Fruit fly (Drosophila melanogaster) Kc167 (cell line): Measurements from ENCODE around the gene Mettl3.

ENCODE experiments used
- Myc ChIP-seq: fragments of >200 bp; optimal IDR thresholded peaks from 2 replicates; lab custom pipeline; 2017; ENCODE audit warnings: missing external identifiers
- Sin3A ChIP-seq: fragments of >200 bp; optimal IDR thresholded peaks from 2 replicates; lab custom pipeline; 2018; ENCODE audit warnings: missing external identifiers
- h ChIP-seq: fragments of >200 bp; optimal IDR thresholded peaks from 3 replicates; lab custom pipeline; 2018; ENCODE audit warnings: missing external identifiers
- insv ChIP-seq: fragments of >200 bp; optimal IDR thresholded peaks from 3 replicates; lab custom pipeline; 2018; ENCODE audit warnings: missing external identifiers
- psq ChIP-seq: fragments of >200 bp; optimal IDR thresholded peaks from 2 replicates; lab custom pipeline; 2017; ENCODE audit warnings: missing external identifiers
- ttk ChIP-seq: sonication (Bioruptor generic); optimal IDR thresholded peaks from 2 replicates; lab custom pipeline; 2017; ENCODE audit warnings: missing external identifiers

The Mettl3 gene

dm6 chr3R:24031825-24032523, at the start of gene Mettl3, which contains the start of gene KrT95D:
Gene Mettl3 (plus strand): TSS chr3R:24032157.
Gene KrT95D (minus strand): TSS chr3R:24031827.
- TF ChIP-seq h (lab: Kevin White, UChicago): no peak
- TF ChIP-seq Sin3A (lab: Kevin White, UChicago): peak; percentile 68

- TF ChIP-seq Sin3A (lab: Kevin White, UChicago) (no peak), psq (lab: Kevin White, UChicago) (no peak), Myc (lab: Kevin White, UChicago) (no peak), h (lab: Kevin White, UChicago) (no peak), ttk (no peak), insv (lab: Kevin White, UChicago) (no peak)
These were observed 45.5 kb upstream of the Mettl3 start, which contains the start of the genes CG13603 and CG5902 for dm6 chr3R:23986479-23986930. Gene CG13603 (minus strand): TSS chr3R:23986569. Gene CG5902 (plus strand): TSS chr3R:23986642.

DNA sequence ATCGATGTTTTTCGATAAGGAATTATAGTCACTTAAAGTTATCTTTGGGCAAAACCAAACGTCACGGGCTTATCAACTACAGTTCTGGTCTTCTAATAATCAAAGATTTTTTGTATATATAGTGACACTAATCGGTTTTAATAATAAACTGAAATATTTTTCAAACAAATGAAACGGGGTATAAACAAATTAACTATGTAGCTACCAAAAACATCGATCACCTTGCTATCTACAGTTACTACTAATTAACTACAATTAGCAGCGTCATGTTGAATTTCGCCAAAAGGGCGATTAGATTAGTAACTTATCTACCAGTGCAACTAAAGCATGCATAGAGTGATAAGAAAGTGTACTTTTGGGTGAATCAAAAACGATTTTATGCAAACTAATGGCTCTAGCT, 40.6 kb upstream of the Mettl3 start:
- TF ChIP-seq h (lab: Kevin White, UChicago): no peak
- no peak for TF ChIP-seq insv (lab: Kevin White, UChicago)
- TF ChIP-seq Myc (lab: Kevin White, UChicago): no peak
- TF ChIP-seq psq (lab: Kevin White, UChicago): no peak
- TF ChIP-seq ttk: no peak
- TF ChIP-seq Sin3A (lab: Kevin White, UChicago): no peak

dm6 chr3R:23992823-23993797, 38.8 kb upstream of the Mettl3 start, which contains the start of the genes Epp and Rab7:
Gene Epp (minus strand): TSS chr3R:23992916.
Gene Rab7 (plus strand): TSS chr3R:23993008.
- TF ChIP-seq h (lab: Kevin White, UChicago): no peak
- no peak for TF ChIP-seq Sin3A (lab: Kevin White, UChicago)
- TF ChIP-seq psq (lab: Kevin White, UChicago): no peak
- no peak for TF ChIP-seq Myc (lab: Kevin White, UChicago)
- no peak for TF ChIP-seq ttk
- TF ChIP-seq insv (lab: Kevin White, UChicago): no peak

DNA sequence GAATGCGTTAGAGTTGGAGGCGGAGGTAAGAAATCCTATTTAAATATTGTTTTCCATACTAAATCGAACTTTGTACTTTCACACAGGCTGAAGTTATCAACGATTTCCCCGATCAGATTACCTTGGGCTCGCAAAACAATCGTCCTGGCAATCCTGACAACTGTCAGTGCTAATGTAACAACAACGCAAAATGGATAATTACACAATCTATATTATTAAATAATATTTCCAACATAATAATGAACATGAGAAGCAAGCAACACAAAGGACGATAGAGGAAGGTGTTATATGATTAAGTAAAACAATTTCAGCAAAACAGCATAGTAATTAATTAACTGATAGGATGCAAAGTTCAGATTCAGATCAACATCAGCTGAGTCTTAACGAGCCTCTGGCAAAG, 37.4 kb upstream of the Mettl3 start:
- TF ChIP-seq Sin3A (lab: Kevin White, UChicago): no peak
- no peak for TF ChIP-seq ttk
- no peak for TF ChIP-seq psq (lab: Kevin White, UChicago)
- TF ChIP-seq h (lab: Kevin White, UChicago): no peak
- no peak for TF ChIP-seq insv (lab: Kevin White, UChicago)
- TF ChIP-seq Myc (lab: Kevin White, UChicago): no peak

DNA sequence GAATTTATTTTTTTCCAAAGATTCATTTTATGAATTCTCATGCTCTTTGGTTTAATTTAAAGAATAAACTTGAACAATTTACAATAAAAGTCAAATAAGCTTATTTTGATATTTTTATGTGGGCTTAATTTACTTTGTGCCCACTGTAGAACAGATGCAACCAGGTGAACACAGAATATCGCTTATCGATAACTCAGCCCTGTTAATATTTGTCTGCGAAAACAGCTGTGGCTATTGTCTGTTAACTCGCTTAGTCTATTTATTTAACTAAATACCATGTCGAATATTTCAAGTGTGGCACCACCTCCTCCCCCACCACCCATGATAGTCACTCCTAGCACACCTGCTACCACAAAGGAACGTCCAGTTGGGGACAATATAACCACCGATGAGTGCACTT, 36.5 kb upstream of the Mettl3 start, which contains the start of gene CG33108:
Gene CG33108, plus strand, starts transcription at position 200 of the 400 bp plus-strand sequence.
- TF ChIP-seq psq (lab: Kevin White, UChicago) (no peak), insv (lab: Kevin White, UChicago) (no peak), ttk (no peak), Sin3A (lab: Kevin White, UChicago) (no peak), Myc (lab: Kevin White, UChicago) (no peak), h (lab: Kevin White, UChicago) (no peak)

DNA sequence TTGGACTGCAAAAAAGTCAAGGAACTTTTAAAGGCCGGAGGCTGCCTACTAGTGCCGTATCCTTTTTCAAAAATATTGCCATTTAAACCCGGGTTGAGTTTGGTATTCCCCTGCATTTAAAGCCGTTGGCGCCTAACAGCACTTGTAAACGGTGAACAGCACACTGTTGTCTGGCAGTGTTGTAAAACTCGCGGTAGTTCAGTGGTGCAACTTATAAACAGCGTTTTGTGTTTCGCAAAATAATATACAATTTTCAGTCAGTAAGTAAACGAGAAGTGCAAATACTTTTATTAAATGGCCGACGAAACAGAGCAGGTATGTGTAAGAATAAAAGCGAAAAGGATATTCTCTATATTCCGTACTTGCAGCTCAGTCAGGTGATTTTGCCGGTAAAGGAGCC, 35.7 kb upstream of the Mettl3 start, which contains the start of gene LSm3:
Gene LSm3, plus strand, starts transcription at position 39 of the 400 bp plus-strand sequence.
- TF ChIP-seq ttk (no peak), Myc (lab: Kevin White, UChicago) (no peak), h (lab: Kevin White, UChicago) (no peak), insv (lab: Kevin White, UChicago) (no peak)

DNA sequence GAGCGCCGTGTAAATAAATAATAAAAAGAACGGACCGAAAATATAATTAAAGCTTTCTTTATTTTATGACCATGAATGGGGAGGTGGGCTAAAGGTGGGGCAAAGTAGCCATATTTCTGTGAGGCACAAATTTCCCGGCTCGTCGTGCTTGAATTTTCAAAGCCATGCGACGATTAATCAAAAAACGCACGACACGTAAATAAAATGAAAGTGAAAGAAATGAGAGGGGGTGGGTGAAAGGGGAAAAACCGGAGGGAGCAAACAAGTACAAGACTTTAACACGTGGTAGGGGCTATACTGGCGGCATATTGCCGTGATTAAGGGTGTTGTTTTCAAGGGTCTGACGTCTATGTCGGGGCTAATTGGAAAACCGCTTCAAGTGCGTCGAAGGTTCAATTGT, 30.8 kb upstream of the Mettl3 start:
- TF ChIP-seq Myc (lab: Kevin White, UChicago): no peak

dm6 chr3R:24003948-24004347, 28.0 kb upstream of the Mettl3 start:
- TF ChIP-seq ttk (no peak), insv (lab: Kevin White, UChicago) (no peak)

dm6 chr3R:24006449-24007159, 25.4 kb upstream of the Mettl3 start:
- TF ChIP-seq psq (lab: Kevin White, UChicago) (no peak), ttk (no peak), insv (lab: Kevin White, UChicago) (no peak), Myc (lab: Kevin White, UChicago) (no peak), Sin3A (lab: Kevin White, UChicago) (no peak), h (lab: Kevin White, UChicago) (no peak)

DNA sequence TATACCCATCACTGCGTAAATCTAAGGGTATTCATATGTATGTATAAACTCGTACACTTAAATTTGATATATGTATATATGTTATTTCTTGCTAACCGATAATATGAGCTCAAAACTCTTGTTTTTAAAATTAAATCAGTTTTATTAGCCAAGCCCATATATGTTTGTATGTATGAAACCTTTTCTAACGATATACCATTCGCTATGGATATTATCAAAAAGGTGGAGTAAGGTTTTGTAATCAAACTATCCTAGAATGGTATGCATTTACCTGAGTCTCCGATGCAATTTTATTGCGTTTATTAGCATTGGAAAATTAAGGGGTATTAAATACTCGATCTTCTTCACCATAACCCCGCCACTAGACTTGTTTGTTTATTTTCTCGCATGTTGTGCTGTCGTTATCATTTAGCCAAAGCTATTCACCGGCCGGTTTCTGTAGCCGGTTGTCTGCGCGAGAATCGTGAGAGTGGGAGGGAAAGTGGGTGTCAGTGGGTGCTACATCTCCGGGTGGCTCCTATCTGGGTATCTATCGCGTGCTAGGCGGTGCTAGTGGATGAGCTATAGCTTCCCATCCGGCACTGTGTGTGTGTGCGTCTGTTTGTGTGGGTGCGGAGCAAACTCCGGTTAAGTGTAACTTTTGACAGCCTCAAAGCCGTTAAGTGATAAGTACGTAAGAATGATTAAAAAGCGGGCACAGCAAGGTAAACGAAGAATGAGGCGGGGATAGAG, 24.0 kb upstream of the Mettl3 start:
- TF ChIP-seq psq (lab: Kevin White, UChicago) (no peak), h (lab: Kevin White, UChicago) (no peak), insv (lab: Kevin White, UChicago) (no peak), Myc (lab: Kevin White, UChicago) (no peak), ttk (no peak), Sin3A (lab: Kevin White, UChicago) (no peak)
